Worm (Caenorhabditis elegans) whole organism, L2 larva: ENCODE measurements around the gene Y32H12A.6.

Experiments
- C34F6.9 ChIP-seq: fragments of 150-350 bp; optimal IDR thresholded peaks from 2 replicates; lab custom pipeline; 2014; ENCODE audit warnings: missing biosample characterization, missing genetic modification characterization
- F13H6.1 ChIP-seq: sonication (generic microtip); optimal IDR thresholded peaks from 2 replicates; lab custom pipeline; 2016; ENCODE audit warnings: missing genetic modification characterization, missing compliant biosample characterization
- Y55F3AM.14 ChIP-seq: fragments of 200-800 bp; sonication (Bioruptor generic); optimal IDR thresholded peaks from 2 replicates; lab custom pipeline; 2018; ENCODE audit warnings: mild to moderate bottlenecking, missing genetic modification characterization, missing compliant biosample characterization
- alr-1 ChIP-seq: fragments of 150-350 bp; optimal IDR thresholded peaks from 2 replicates; lab custom pipeline; 2014; ENCODE audit warnings: missing biosample characterization, missing genetic modification characterization
- aly-2 ChIP-seq: fragments of 150-350 bp; optimal IDR thresholded peaks from 2 replicates; lab custom pipeline; 2014; ENCODE audit warnings: missing biosample characterization, missing genetic modification characterization
- ama-1 ChIP-seq: fragments of 150-350 bp; optimal IDR thresholded peaks from 2 replicates; lab custom pipeline; 2018; ENCODE audit warnings: inconsistent platforms
- blmp-1 ChIP-seq: sonication (generic microtip); optimal IDR thresholded peaks from 2 replicates; lab custom pipeline; 2017; ENCODE audit warnings: missing genetic modification characterization, mild to moderate bottlenecking, missing compliant biosample characterization, antibody characterized with exemption, moderate library complexity; ENCODE audit not compliant: insufficient read depth
- ceh-16 ChIP-seq: fragments of 150-350 bp; optimal IDR thresholded peaks from 2 replicates; lab custom pipeline; 2014; ENCODE audit warnings: missing biosample characterization, missing genetic modification characterization
- crh-2 ChIP-seq: sonication (generic microtip); optimal IDR thresholded peaks from 2 replicates; lab custom pipeline; 2017; ENCODE audit warnings: missing biosample characterization, missing genetic modification characterization
- dmd-4 ChIP-seq: sonication (generic microtip); optimal IDR thresholded peaks from 2 replicates; lab custom pipeline; 2017; ENCODE audit warnings: missing biosample characterization, missing genetic modification characterization
- egl-27 ChIP-seq: sonication (generic microtip); optimal IDR thresholded peaks from 3 replicates; lab custom pipeline; 2017; ENCODE audit warnings: missing biosample characterization, missing genetic modification reagents, missing genetic modification characterization
- elt-1 ChIP-seq: fragments of 150-350 bp; optimal IDR thresholded peaks from 2 replicates; lab custom pipeline; 2014; ENCODE audit warnings: missing biosample characterization, missing genetic modification characterization
- elt-3 ChIP-seq: sonication (generic microtip); optimal IDR thresholded peaks from 2 replicates; lab custom pipeline; 2017; ENCODE audit warnings: missing biosample characterization, missing genetic modification characterization
- fos-1 ChIP-seq: fragments of 150-350 bp; optimal IDR thresholded peaks from 2 replicates; lab custom pipeline; 2014; ENCODE audit warnings: missing biosample characterization, missing genetic modification characterization
- gmeb-1 ChIP-seq: fragments of 150-350 bp; optimal IDR thresholded peaks from 2 replicates; lab custom pipeline; 2014; ENCODE audit warnings: missing biosample characterization, missing genetic modification characterization
- lin-11 ChIP-seq: fragments of 150-350 bp; sonication (generic microtip); optimal IDR thresholded peaks from 2 replicates; lab custom pipeline; 2014; ENCODE audit warnings: missing biosample characterization, missing genetic modification characterization, inconsistent platforms, mixed read lengths
- lin-13 ChIP-seq: fragments of 150-350 bp; optimal IDR thresholded peaks from 2 replicates; lab custom pipeline; 2014; ENCODE audit warnings: missing biosample characterization, missing genetic modification reagents, missing genetic modification characterization
- lsy-2 ChIP-seq, 2 experiments: fragments of 150-350 bp in 1 of 2; sonication (generic microtip) in 1 of 2; optimal IDR thresholded peaks; 2 replicates each; lab custom pipeline; 2014 to 2017; ENCODE audit warnings: missing biosample characterization in 2 of 2, missing genetic modification characterization in 2 of 2
- mab-5 ChIP-seq: fragments of 150-350 bp; optimal IDR thresholded peaks from 2 replicates; lab custom pipeline; 2014; ENCODE audit warnings: missing biosample characterization, missing genetic modification characterization
- nhr-10 ChIP-seq: sonication (generic microtip); optimal IDR thresholded peaks from 2 replicates; lab custom pipeline; 2017; ENCODE audit warnings: missing biosample characterization, missing genetic modification characterization
- nhr-11 ChIP-seq: fragments of 150-350 bp; optimal IDR thresholded peaks from 2 replicates; lab custom pipeline; 2014; ENCODE audit warnings: missing biosample characterization, missing genetic modification characterization
- nhr-129 ChIP-seq: fragments of 150-350 bp; optimal IDR thresholded peaks from 2 replicates; lab custom pipeline; 2014; ENCODE audit warnings: missing biosample characterization, missing genetic modification characterization
- nhr-21 ChIP-seq: fragments of 150-350 bp; optimal IDR thresholded peaks from 2 replicates; lab custom pipeline; 2014; ENCODE audit warnings: missing biosample characterization, missing genetic modification characterization
- nhr-237 ChIP-seq: fragments of 150-350 bp; optimal IDR thresholded peaks from 2 replicates; lab custom pipeline; 2014; ENCODE audit warnings: missing biosample characterization, missing genetic modification characterization
- nhr-25 ChIP-seq: fragments of 150-350 bp; sonication (generic microtip); optimal IDR thresholded peaks from 3 replicates; lab custom pipeline; 2014; ENCODE audit warnings: missing biosample characterization, missing genetic modification characterization
- nhr-6 ChIP-seq: fragments of 150-350 bp; optimal IDR thresholded peaks from 2 replicates; lab custom pipeline; 2014; ENCODE audit warnings: missing biosample characterization, missing genetic modification characterization
- nhr-77 ChIP-seq: fragments of 150-350 bp; optimal IDR thresholded peaks from 2 replicates; lab custom pipeline; 2014; ENCODE audit warnings: missing biosample characterization, missing genetic modification characterization
- peb-1 ChIP-seq: fragments of 150-350 bp; optimal IDR thresholded peaks from 2 replicates; lab custom pipeline; 2014; ENCODE audit warnings: missing biosample characterization, missing genetic modification characterization
- sem-4 ChIP-seq: fragments of 150-350 bp; optimal IDR thresholded peaks from 2 replicates; lab custom pipeline; 2014; ENCODE audit warnings: missing biosample characterization, missing genetic modification reagents, missing genetic modification characterization
- skn-1 ChIP-seq: sonication (generic microtip); optimal IDR thresholded peaks from 2 replicates; lab custom pipeline; 2017; ENCODE audit warnings: missing biosample characterization, missing genetic modification characterization
- sma-3 ChIP-seq: sonication (generic microtip); optimal IDR thresholded peaks from 2 replicates; lab custom pipeline; 2016; ENCODE audit warnings: missing genetic modification reagents, missing genetic modification characterization, missing compliant biosample characterization
- snpc-4 ChIP-seq: fragments of 150-350 bp; optimal IDR thresholded peaks from 2 replicates; lab custom pipeline; 2014; ENCODE audit warnings: missing biosample characterization, missing genetic modification characterization
- unc-39 ChIP-seq: fragments of 150-350 bp; optimal IDR thresholded peaks from 2 replicates; lab custom pipeline; 2014; ENCODE audit warnings: missing biosample characterization, missing genetic modification characterization
- unc-55 ChIP-seq: fragments of 150-350 bp; sonication (generic microtip); optimal IDR thresholded peaks from 3 replicates; lab custom pipeline; 2014; ENCODE audit warnings: missing biosample characterization, missing genetic modification reagents, missing genetic modification characterization
- unc-62 ChIP-seq: fragments of 150-350 bp; optimal IDR thresholded peaks from 2 replicates; lab custom pipeline; 2014; ENCODE audit warnings: missing biosample characterization, missing genetic modification reagents, missing genetic modification characterization
- zag-1 ChIP-seq: fragments of 150-350 bp; optimal IDR thresholded peaks from 2 replicates; lab custom pipeline; 2014; ENCODE audit warnings: missing biosample characterization, missing genetic modification characterization
- ztf-1 ChIP-seq: fragments of 200-800 bp; sonication (Bioruptor generic); conservative IDR thresholded peaks from 2 replicates; pipeline ENCODE4 v1.3.6; 2022; ENCODE audit warnings: missing genetic modification characterization, missing compliant biosample characterization
- ztf-11 ChIP-seq: sonication (generic microtip); optimal IDR thresholded peaks from 2 replicates; lab custom pipeline; 2017; ENCODE audit warnings: missing biosample characterization, missing genetic modification characterization
- ztf-4 ChIP-seq: fragments of 150-350 bp; optimal IDR thresholded peaks from 2 replicates; lab custom pipeline; 2014; ENCODE audit warnings: missing biosample characterization, missing genetic modification characterization

Y32H12A.6 gene

ce11 chrIII:5375001-5375532 is 6.9 kb downstream of the Y32H12A.6 start:
- TF ChIP-seq ama-1 (lab: Kevin White, UChicago): no peak
- no peak for TF ChIP-seq nhr-10 (tag; lab: Kevin White, UChicago)
- TF ChIP-seq lsy-2 (tag; optimal IDR thresholded peaks at IDR 0.05; lab: Kevin White, UChicago): no peak
- no peak for TF ChIP-seq snpc-4 (tag; lab: Kevin White, UChicago)
- no peak for TF ChIP-seq nhr-77 (tag; lab: Kevin White, UChicago)

DNA sequence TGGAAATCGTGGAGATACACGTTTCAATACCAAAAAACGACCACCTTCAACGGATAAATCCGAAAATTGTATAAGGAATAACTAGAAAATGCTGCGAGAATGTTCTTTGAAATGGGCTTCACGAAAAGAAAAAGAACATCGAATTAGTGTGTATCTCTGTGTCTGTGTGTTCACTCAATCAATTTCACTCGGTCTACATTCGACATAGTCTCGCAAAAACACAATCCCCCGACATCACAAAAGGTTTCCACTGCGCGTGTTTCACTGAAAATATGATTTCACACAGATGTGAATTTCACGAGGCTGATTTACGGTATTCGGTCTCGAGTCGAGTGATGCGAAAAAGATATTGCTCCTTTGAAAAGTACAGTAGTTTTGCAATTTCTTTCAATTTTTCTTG is 8.3 kb downstream of the Y32H12A.6 start:
- TF ChIP-seq lin-13 (GFP tag; lab: Kevin White, UChicago): no peak
- TF ChIP-seq Y55F3AM.14 (GFP tag; lab: Kevin White, UChicago): no peak
- TF ChIP-seq skn-1 (tag; lab: Kevin White, UChicago): no peak
- no peak for TF ChIP-seq crh-2
- no peak for TF ChIP-seq nhr-25 (tag; lab: Kevin White, UChicago)

ce11 chrIII:5372884-5373283 is 9.1 kb downstream of the Y32H12A.6 start:
- TF ChIP-seq fos-1 (no peak), nhr-25 (tag; lab: Kevin White, UChicago) (no peak), egl-27 (tag; lab: Kevin White, UChicago) (no peak), nhr-129 (tag; lab: Kevin White, UChicago) (peak; percentile 66), F13H6.1 (tag; lab: Kevin White, UChicago) (peak; percentile 22), ztf-4 (tag; lab: Kevin White, UChicago) (no peak), dmd-4 (tag; lab: Kevin White, UChicago) (no peak), lsy-2 (tag; optimal IDR thresholded peaks at IDR 0.05; lab: Kevin White, UChicago) (peak in 1 of 2 experiments; percentile 24)

DNA sequence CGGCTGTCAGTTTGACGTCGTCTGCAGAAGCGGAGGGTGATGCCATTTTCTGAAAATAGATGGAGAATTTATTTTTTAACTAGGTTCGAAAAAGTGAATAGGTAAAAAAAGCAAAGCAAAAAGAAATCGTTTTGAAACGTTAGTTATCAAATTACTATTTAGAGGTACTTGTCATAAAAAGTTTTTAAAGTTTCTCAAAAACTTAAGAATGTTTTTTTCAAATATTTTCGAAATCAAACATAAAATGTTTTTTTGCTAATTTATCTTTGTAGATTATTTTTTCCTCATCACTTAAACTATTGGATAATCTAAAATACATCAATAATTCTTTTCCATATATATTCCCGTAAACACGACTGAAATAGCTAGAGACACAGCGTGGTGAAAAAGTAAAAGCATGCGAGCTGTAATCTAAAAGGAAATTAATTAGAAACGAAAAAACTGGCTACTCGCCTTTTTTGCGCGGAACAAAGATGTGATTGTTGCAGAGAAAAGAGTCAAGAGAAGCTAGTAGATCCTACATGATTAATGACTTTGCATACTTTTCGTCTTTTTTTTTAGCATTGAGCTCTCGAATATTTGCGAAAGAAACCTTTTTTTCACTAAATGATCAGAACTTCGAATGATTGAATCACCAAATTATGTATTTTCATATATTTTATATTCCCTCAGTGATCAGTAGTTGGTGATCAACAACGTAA is 10.6 kb downstream of the Y32H12A.6 start, which contains the start of gene szy-2:
Gene szy-2, minus strand, starts transcription at position 51 of the 701 bp plus-strand sequence.
- TF ChIP-seq sem-4 (tag; lab: Kevin White, UChicago) (no peak), dmd-4 (tag; lab: Kevin White, UChicago) (no peak), elt-1 (tag; lab: Kevin White, UChicago) (no peak), peb-1 (tag; lab: Kevin White, UChicago) (no peak), unc-39 (tag; lab: Kevin White, UChicago) (no peak), lin-11 (tag; lab: Kevin White, UChicago) (no peak), fos-1 (no peak), egl-27 (tag; lab: Kevin White, UChicago) (no peak), nhr-237 (no peak), nhr-10 (tag; lab: Kevin White, UChicago) (no peak), ceh-16 (tag; lab: Kevin White, UChicago) (no peak), elt-3 (no peak), lin-13 (GFP tag; lab: Kevin White, UChicago) (no peak), mab-5 (peak; percentile 22), unc-55 (GFP tag; lab: Kevin White, UChicago) (peak; percentile 92), ztf-11 (no peak)

DNA sequence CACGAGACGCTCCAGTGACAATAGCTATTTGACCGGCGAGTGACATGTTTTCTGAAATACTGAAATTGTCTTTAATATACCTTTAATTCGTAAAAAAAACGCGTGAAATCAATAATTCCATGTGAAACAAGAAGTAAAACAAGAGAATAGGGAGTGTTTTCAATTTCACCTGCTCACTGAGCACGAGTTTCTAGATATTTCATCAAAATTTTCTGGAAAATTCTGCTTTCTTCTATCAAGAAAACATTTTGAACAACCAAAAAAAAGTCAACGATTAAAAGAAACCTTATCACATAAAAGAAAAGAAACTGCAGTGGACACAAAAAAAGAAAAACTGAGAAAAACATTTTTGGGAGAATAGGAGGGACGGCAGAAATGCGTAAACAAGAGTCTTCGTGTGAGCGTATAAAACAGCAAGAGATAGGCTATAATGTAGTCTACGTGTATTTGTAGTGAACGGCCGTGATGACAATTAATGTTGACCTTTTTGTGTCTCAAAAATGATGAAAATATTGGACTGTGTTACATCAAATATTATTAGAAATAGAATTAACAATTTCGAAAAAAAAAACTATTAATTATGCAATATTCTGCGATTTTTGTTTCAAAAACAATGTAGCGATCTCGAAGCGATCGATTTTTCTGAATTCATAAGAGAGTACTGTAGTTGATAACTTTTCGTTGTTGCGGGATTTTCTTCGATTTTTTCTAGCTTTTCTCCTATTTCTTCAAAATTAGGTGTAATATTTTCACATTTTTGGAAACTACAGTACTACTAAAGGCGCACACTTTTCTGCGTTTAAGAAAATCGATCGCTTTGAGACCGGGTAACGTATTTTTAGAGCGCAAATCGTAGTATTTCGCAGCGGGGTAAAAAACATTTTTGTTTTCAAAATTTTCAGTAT is 13.7 kb downstream of the Y32H12A.6 start, which contains the start of gene dhs-9:
Gene dhs-9, minus strand, starts transcription at position 51 of the 905 bp plus-strand sequence.
- TF ChIP-seq aly-2 (tag; lab: Kevin White, UChicago) (no peak), sma-3 (no peak), mab-5 (no peak), sem-4 (tag; lab: Kevin White, UChicago) (no peak), Y55F3AM.14 (GFP tag; lab: Kevin White, UChicago) (no peak), nhr-11 (tag; lab: Kevin White, UChicago) (no peak), gmeb-1 (tag; lab: Kevin White, UChicago) (peak; percentile 56), blmp-1 (tag; lab: Kevin White, UChicago) (no peak), snpc-4 (tag; lab: Kevin White, UChicago) (no peak), ceh-16 (tag; lab: Kevin White, UChicago) (no peak), unc-55 (GFP tag; lab: Kevin White, UChicago) (peak; percentile 4), lsy-2 (tag; optimal IDR thresholded peaks at IDR 0.05; lab: Kevin White, UChicago) (peak in 1 of 2 experiments; percentile 45), alr-1 (tag; lab: Kevin White, UChicago) (no peak), zag-1 (tag; lab: Kevin White, UChicago) (no peak), ztf-1 (GFP tag; lab: Robert Waterston, UW) (no peak), unc-39 (tag; lab: Kevin White, UChicago) (no peak), skn-1 (tag; lab: Kevin White, UChicago) (peak; percentile 85), nhr-129 (tag; lab: Kevin White, UChicago) (peak; percentile 61), lin-11 (tag; lab: Kevin White, UChicago) (no peak), unc-62 (GFP tag; lab: Kevin White, UChicago) (no peak), ztf-4 (tag; lab: Kevin White, UChicago) (no peak), dmd-4 (tag; lab: Kevin White, UChicago) (no peak), ama-1 (lab: Kevin White, UChicago) (no peak), ztf-11 (no peak), nhr-21 (tag; lab: Kevin White, UChicago) (no peak), nhr-6 (tag; lab: Kevin White, UChicago) (no peak), egl-27 (tag; lab: Kevin White, UChicago) (no peak), C34F6.9 (tag; lab: Kevin White, UChicago) (peak; percentile 21)
